Worm (Caenorhabditis elegans) whole organism, late embryonic: ENCODE measurements around the gene H12I13.6.

ENCODE experiments used
- C38D4.7 ChIP-seq: fragments of 200-800 bp; sonication (Bioruptor generic); optimal IDR thresholded peaks from 2 replicates; lab custom pipeline; 2018; ENCODE audit warnings: mild to moderate bottlenecking, missing genetic modification characterization, moderate library complexity, missing compliant biosample characterization
- ama-1 ChIP-seq: fragments of 150-350 bp; optimal IDR thresholded peaks from 2 replicates; lab custom pipeline; 2014
- ets-4 ChIP-seq: sonication (generic microtip); optimal IDR thresholded peaks from 2 replicates; lab custom pipeline; 2016; ENCODE audit warnings: missing genetic modification characterization, missing compliant biosample characterization
- hlh-30 ChIP-seq: sonication (generic microtip); optimal IDR thresholded peaks from 2 replicates; lab custom pipeline; 2017; ENCODE audit warnings: antibody characterized with exemption, missing genetic modification characterization, missing compliant biosample characterization; ENCODE audit not compliant: insufficient read depth
- lin-11 ChIP-seq: fragments of 200-800 bp; sonication (Bioruptor generic); optimal IDR thresholded peaks from 2 replicates; lab custom pipeline; 2018; ENCODE audit warnings: mild to moderate bottlenecking, missing genetic modification characterization, missing compliant biosample characterization
- mec-3 ChIP-seq: sonication (generic microtip); optimal IDR thresholded peaks from 2 replicates; lab custom pipeline; 2016; ENCODE audit warnings: borderline replicate concordance, missing genetic modification characterization, missing compliant biosample characterization
- npax-4 ChIP-seq: sonication (generic microtip); optimal IDR thresholded peaks from 2 replicates; lab custom pipeline; 2016; ENCODE audit warnings: missing genetic modification characterization, missing compliant biosample characterization
- pax-1 ChIP-seq: fragments of 150-350 bp; optimal IDR thresholded peaks from 2 replicates; lab custom pipeline; 2014; ENCODE audit warnings: missing biosample characterization, missing genetic modification characterization
- pros-1 ChIP-seq: fragments of 150-350 bp; optimal IDR thresholded peaks from 2 replicates; lab custom pipeline; 2014; ENCODE audit warnings: missing biosample characterization, missing genetic modification reagents, missing genetic modification characterization
- unc-55 ChIP-seq: sonication (generic microtip); optimal IDR thresholded peaks from 2 replicates; lab custom pipeline; 2017; ENCODE audit warnings: missing biosample characterization, missing genetic modification reagents, missing genetic modification characterization

DNA sequence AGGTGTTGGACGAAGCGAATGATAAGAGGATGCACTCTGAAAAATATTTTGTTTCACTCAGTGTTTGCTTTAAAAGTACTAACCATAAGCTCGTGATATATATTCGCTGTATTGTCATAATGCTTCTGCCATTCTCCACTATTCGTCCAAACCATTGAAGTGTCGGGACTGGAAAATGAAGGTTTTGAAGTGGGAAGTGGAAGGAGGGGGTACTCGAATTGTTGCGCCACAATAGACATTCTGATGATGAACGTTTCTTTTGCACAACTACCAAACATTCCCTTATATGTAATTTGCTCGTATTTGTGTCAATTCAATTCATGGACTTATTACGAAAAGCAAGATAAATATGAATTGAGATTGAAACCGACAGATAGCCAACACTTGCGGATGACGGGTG, 37.6 kb downstream of the H12I13.6 start:
- TF ChIP-seq unc-55 (GFP tag; lab: Kevin White, UChicago) (no peak), lin-11 (tag; lab: Kevin White, UChicago) (no peak), mec-3 (tag; lab: Kevin White, UChicago) (no peak), C38D4.7 (GFP tag; lab: Kevin White, UChicago) (no peak), npax-4 (tag; lab: Kevin White, UChicago) (no peak), ama-1 (lab: Kevin White, UChicago) (no peak), hlh-30 (no peak), pax-1 (tag; lab: Kevin White, UChicago) (no peak), pros-1 (no peak), ets-4 (tag; lab: Kevin White, UChicago) (no peak)
